Worm (Caenorhabditis elegans) whole organism, young adult: ENCODE results near the gene alr-1.
A peak's percentile ranks its signal among the peaks of the same experiment; 100 is the strongest.

Experiments used
- B0035.1 ChIP-seq: sonication (generic microtip); optimal IDR thresholded peaks from 2 replicates; lab custom pipeline; 2016; ENCODE audit warnings: missing genetic modification characterization, mild to moderate bottlenecking, missing compliant biosample characterization, missing genotype, missing genetic modification reagents
- B0336.3 ChIP-seq: fragments of 200-800 bp; sonication (Bioruptor generic); IDR thresholded peaks from 2 replicates; pipeline ENCODE4 v1.3.6; 2022; ENCODE audit warnings: missing genetic modification characterization, missing compliant biosample characterization
- D2030.7 ChIP-seq: fragments of 200-800 bp; sonication (Bioruptor generic); IDR thresholded peaks from 2 replicates; pipeline ENCODE4 v1.3.6; 2022; ENCODE audit warnings: missing genetic modification reagents, missing genetic modification characterization, missing compliant biosample characterization
- F10E7.11 ChIP-seq: sonication (generic microtip); optimal IDR thresholded peaks from 2 replicates; lab custom pipeline; 2017; ENCODE audit warnings: mild to moderate bottlenecking, missing genetic modification characterization, moderate library complexity, missing compliant biosample characterization
- F39B2.1 ChIP-seq: fragments of 200-800 bp; sonication (Bioruptor generic); IDR thresholded peaks from 2 replicates; pipeline ENCODE4 v1.3.6; 2022; ENCODE audit warnings: missing genetic modification reagents, missing genetic modification characterization, missing compliant biosample characterization
- F52B5.7 ChIP-seq: sonication (generic microtip); optimal IDR thresholded peaks from 2 replicates; lab custom pipeline; 2016; ENCODE audit warnings: mild to moderate bottlenecking, missing genetic modification characterization, missing compliant biosample characterization
- F57A8.1 ChIP-seq: fragments of 200-800 bp; sonication (Bioruptor generic); optimal IDR thresholded peaks from 2 replicates; lab custom pipeline; 2018; ENCODE audit warnings: mild to moderate bottlenecking, missing genetic modification characterization, moderate library complexity, missing compliant biosample characterization
- K11D2.4 ChIP-seq: fragments of 200-800 bp; sonication (Bioruptor generic); IDR thresholded peaks from 2 replicates; pipeline ENCODE4 v1.3.6; 2022; ENCODE audit warnings: missing genetic modification reagents, missing genetic modification characterization, missing compliant biosample characterization
- Y53F4B.3 ChIP-seq: fragments of 200-800 bp; sonication (Bioruptor generic); IDR thresholded peaks from 2 replicates; pipeline ENCODE4 v1.3.6; 2022; ENCODE audit warnings: missing genetic modification reagents, missing genetic modification characterization, missing compliant biosample characterization
- akir-1 ChIP-seq: fragments of 200-800 bp; sonication (Bioruptor generic); optimal IDR thresholded peaks from 2 replicates; lab custom pipeline; 2018; ENCODE audit warnings: mild to moderate bottlenecking, missing genetic modification characterization, moderate library complexity, missing compliant biosample characterization
- aptf-2 ChIP-seq: fragments of 200-800 bp; sonication (Bioruptor generic); conservative IDR thresholded peaks from 2 replicates; pipeline ENCODE4 v1.3.6; 2022; ENCODE audit warnings: missing genetic modification reagents, missing genetic modification characterization, missing compliant biosample characterization
- cebp-2 ChIP-seq: fragments of 200-800 bp; sonication (Bioruptor generic); IDR thresholded peaks from 2 replicates; pipeline ENCODE4 v1.3.6; 2022; ENCODE audit warnings: missing genetic modification characterization, missing compliant biosample characterization
- ceh-27 ChIP-seq: fragments of 200-800 bp; sonication (Bioruptor generic); optimal IDR thresholded peaks from 2 replicates; lab custom pipeline; 2018; ENCODE audit warnings: mild to moderate bottlenecking, missing genetic modification characterization, moderate library complexity, missing compliant biosample characterization
- ceh-58 ChIP-seq: fragments of 200-800 bp; sonication (Bioruptor generic); IDR thresholded peaks from 2 replicates; pipeline ENCODE4 v1.3.6; 2022; ENCODE audit warnings: missing genetic modification characterization, missing compliant biosample characterization
- dox-1 ChIP-seq: fragments of 200-800 bp; sonication (Bioruptor generic); IDR thresholded peaks from 2 replicates; pipeline ENCODE4 v1.3.6; 2022; ENCODE audit warnings: missing genetic modification reagents, missing genetic modification characterization, missing compliant biosample characterization
- dpff-1 ChIP-seq: sonication (generic microtip); optimal IDR thresholded peaks from 2 replicates; lab custom pipeline; 2017; ENCODE audit warnings: mild to moderate bottlenecking, missing genetic modification characterization, missing compliant biosample characterization
- gei-17 ChIP-seq: fragments of 200-800 bp; sonication (Bioruptor generic); optimal IDR thresholded peaks from 2 replicates; lab custom pipeline; 2018; ENCODE audit warnings: mild to moderate bottlenecking, missing genetic modification characterization, missing compliant biosample characterization
- hmg-1.2 ChIP-seq: fragments of 200-800 bp; sonication (Bioruptor generic); IDR thresholded peaks from 2 replicates; pipeline ENCODE4 v1.3.6; 2022; ENCODE audit warnings: missing genetic modification reagents, missing genetic modification characterization, missing compliant biosample characterization
- hrde-1 ChIP-seq: sonication (generic microtip); optimal IDR thresholded peaks from 2 replicates; lab custom pipeline; 2016; ENCODE audit warnings: missing genetic modification characterization, mild to moderate bottlenecking, missing compliant biosample characterization, moderate library complexity, missing genotype, missing genetic modification reagents, borderline replicate concordance
- lag-1 ChIP-seq: fragments of 200-800 bp; sonication (Bioruptor generic); IDR thresholded peaks from 2 replicates; pipeline ENCODE4 v1.3.6; 2022; ENCODE audit warnings: missing genetic modification reagents, missing genetic modification characterization, missing compliant biosample characterization
- lir-1 ChIP-seq: fragments of 200-800 bp; sonication (Bioruptor generic); conservative IDR thresholded peaks from 2 replicates; pipeline ENCODE4 v1.3.6; 2022; ENCODE audit warnings: missing genetic modification reagents, missing genetic modification characterization, missing compliant biosample characterization
- madf-8 ChIP-seq: fragments of 200-800 bp; sonication (Bioruptor generic); conservative IDR thresholded peaks from 2 replicates; pipeline ENCODE4 v1.3.6; 2022; ENCODE audit warnings: missing genetic modification reagents, missing genetic modification characterization, missing compliant biosample characterization
- nhr-27 ChIP-seq: fragments of 200-800 bp; sonication (Bioruptor generic); optimal IDR thresholded peaks from 2 replicates; lab custom pipeline; 2018; ENCODE audit warnings: mild to moderate bottlenecking, missing genetic modification characterization, moderate library complexity, missing compliant biosample characterization
- nhr-80 ChIP-seq: sonication (generic microtip); optimal IDR thresholded peaks from 2 replicates; lab custom pipeline; 2016; ENCODE audit warnings: missing genetic modification characterization, missing compliant biosample characterization
- pbrm-1 ChIP-seq: fragments of 200-800 bp; sonication (Bioruptor generic); IDR thresholded peaks from 2 replicates; pipeline ENCODE4 v1.3.6; 2022; ENCODE audit warnings: missing genetic modification reagents, missing genetic modification characterization, missing compliant biosample characterization
- rcor-1 ChIP-seq: fragments of 200-800 bp; sonication (Bioruptor generic); IDR thresholded peaks from 2 replicates; pipeline ENCODE4 v1.3.6; 2022; ENCODE audit warnings: missing genetic modification reagents, missing genetic modification characterization, missing compliant biosample characterization
- snpc-1.1 ChIP-seq: sonication (generic microtip); optimal IDR thresholded peaks from 2 replicates; lab custom pipeline; 2017; ENCODE audit warnings: missing genetic modification characterization, mild to moderate bottlenecking, missing compliant biosample characterization, antibody characterized with exemption, moderate library complexity, missing genotype, missing genetic modification reagents; ENCODE audit not compliant: insufficient read depth
- snpc-1.3 ChIP-seq: sonication (generic microtip); optimal IDR thresholded peaks from 2 replicates; lab custom pipeline; 2017; ENCODE audit warnings: missing genetic modification characterization, mild to moderate bottlenecking, missing compliant biosample characterization, antibody characterized with exemption, moderate library complexity, missing genotype, missing genetic modification reagents; ENCODE audit not compliant: insufficient read depth
- snpc-3.4 ChIP-seq: sonication (generic microtip); optimal IDR thresholded peaks from 2 replicates; lab custom pipeline; 2017; ENCODE audit warnings: missing genetic modification characterization, mild to moderate bottlenecking, missing compliant biosample characterization, antibody characterized with exemption, moderate library complexity, missing genotype, missing genetic modification reagents
- somi-1 ChIP-seq: fragments of 200-800 bp; sonication (Bioruptor generic); optimal IDR thresholded peaks from 2 replicates; lab custom pipeline; 2018; ENCODE audit warnings: mild to moderate bottlenecking, missing genetic modification characterization, missing compliant biosample characterization
- tbx-9 ChIP-seq: sonication (generic microtip); optimal IDR thresholded peaks from 2 replicates; lab custom pipeline; 2016; ENCODE audit warnings: borderline replicate concordance, missing genetic modification characterization, inconsistent platforms, missing compliant biosample characterization
- tlf-1 ChIP-seq: fragments of 200-800 bp; sonication (Bioruptor generic); optimal IDR thresholded peaks from 2 replicates; lab custom pipeline; 2018; ENCODE audit warnings: mild to moderate bottlenecking, missing genetic modification characterization, missing compliant biosample characterization
- unc-62 ChIP-seq: fragments of 150-350 bp; optimal IDR thresholded peaks from 2 replicates; lab custom pipeline; 2014; ENCODE audit warnings: missing biosample characterization, missing genetic modification reagents, missing genetic modification characterization
- xnd-1 ChIP-seq: sonication (generic microtip); optimal IDR thresholded peaks from 2 replicates; lab custom pipeline; 2016; ENCODE audit warnings: missing genotype, missing genetic modification reagents, missing genetic modification characterization, missing compliant biosample characterization
- zim-3 ChIP-seq: sonication (generic microtip); optimal IDR thresholded peaks from 2 replicates; lab custom pipeline; 2017; ENCODE audit warnings: mild to moderate bottlenecking, missing genetic modification characterization, moderate library complexity, missing compliant biosample characterization
- ztf-6 ChIP-seq: fragments of 200-800 bp; sonication (Bioruptor generic); IDR thresholded peaks from 2 replicates; pipeline ENCODE4 v1.3.6; 2022; ENCODE audit warnings: missing genetic modification reagents, missing genetic modification characterization, missing compliant biosample characterization

Gene alr-1

DNA sequence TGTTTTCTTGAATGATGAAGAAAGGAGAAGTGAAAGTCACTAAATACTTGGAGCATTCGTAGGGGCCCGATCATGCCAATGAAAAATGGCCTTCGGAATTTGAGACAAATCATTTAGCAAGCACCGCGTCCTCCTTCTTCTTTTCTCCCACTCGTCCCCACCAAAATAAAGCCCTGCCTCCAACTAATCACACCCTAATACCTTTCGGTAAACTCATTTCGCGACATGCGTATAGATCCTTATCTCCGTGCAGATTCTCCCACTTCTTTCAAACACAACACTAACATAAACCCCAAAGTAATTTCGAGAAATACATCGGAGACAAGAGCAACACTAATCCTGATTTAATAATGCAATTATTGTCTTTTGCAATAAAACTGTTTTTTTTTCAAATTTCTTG lies 12.2 kb upstream of the alr-1 start (continued):
- no peak for TF ChIP-seq snpc-1.1 (tag; lab: Kevin White, UChicago)
- TF ChIP-seq F57A8.1 (GFP tag; lab: Kevin White, UChicago), result no peak
- TF ChIP-seq hrde-1 (tag; lab: Kevin White, UChicago), result no peak
- no peak for TF ChIP-seq lag-1 (GFP tag; lab: Robert Waterston, UW)
- TF ChIP-seq ceh-58 (GFP tag; lab: Robert Waterston, UW), result no peak

DNA sequence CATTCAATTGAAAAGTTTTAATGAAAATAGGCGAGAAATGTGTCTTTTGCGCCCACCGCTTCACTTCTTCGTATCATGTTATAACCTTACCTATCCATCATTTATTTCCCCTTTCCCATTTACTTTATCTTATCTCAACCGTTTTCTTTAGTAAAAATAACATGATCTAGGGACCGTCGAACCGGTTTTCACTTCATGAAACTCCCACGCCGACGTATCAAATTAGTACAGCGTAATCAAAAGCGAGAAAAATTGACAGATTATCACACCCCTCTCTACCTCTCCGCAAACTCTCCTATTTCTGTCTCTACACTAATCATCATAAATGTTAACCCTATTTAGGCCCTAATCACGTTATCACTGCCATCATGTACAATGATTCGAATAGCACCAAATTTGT lies 11.6 kb upstream of the alr-1 start:
- TF ChIP-seq ceh-58 (GFP tag; lab: Robert Waterston, UW) (no peak), unc-62 (GFP tag; lab: Kevin White, UChicago) (no peak), snpc-1.3 (tag; lab: Kevin White, UChicago) (no peak), F10E7.11 (tag; lab: Kevin White, UChicago) (no peak), B0035.1 (tag; lab: Kevin White, UChicago) (no peak), dpff-1 (tag; lab: Kevin White, UChicago) (no peak), xnd-1 (tag; lab: Kevin White, UChicago) (no peak), D2030.7 (GFP tag; lab: Robert Waterston, UW) (no peak), aptf-2 (no peak), B0336.3 (GFP tag; lab: Robert Waterston, UW) (no peak), pbrm-1 (GFP tag; lab: Robert Waterston, UW) (no peak), gei-17 (GFP tag; lab: Kevin White, UChicago) (no peak), akir-1 (no peak)

DNA sequence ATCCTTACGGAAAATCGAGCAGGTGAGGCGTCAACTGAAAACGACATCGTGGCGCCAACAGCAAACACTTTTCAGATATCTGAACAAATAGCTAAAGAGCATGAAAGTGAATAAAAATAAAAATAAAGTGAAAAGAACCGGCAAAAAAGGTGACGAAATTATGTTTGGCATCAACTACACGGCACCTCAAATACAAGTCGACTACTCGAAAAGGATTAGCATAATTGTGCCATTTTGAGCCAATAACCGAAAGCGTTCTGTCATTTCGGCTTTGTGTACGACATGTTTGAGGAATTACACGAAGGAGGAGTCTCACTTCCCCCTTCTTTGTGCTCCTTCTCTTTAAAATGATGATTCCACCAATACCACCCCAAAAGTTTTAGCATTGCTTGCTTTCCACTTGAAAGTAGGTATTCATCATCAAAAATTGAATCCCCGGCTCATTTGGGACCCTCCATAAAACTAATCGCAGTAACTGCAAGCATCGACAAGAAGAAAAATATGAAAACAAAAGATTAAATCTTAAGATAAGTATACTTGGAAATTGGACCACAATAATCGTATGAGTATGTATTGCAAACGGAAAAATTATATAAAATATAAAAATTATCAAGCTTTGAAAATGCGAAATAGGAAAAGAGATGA lies 9.5 kb upstream of the alr-1 start:
- no peak for TF ChIP-seq F52B5.7 (tag; lab: Kevin White, UChicago)
- TF ChIP-seq nhr-27, result no peak
- TF ChIP-seq, all 124 proteins: peak for 0

DNA sequence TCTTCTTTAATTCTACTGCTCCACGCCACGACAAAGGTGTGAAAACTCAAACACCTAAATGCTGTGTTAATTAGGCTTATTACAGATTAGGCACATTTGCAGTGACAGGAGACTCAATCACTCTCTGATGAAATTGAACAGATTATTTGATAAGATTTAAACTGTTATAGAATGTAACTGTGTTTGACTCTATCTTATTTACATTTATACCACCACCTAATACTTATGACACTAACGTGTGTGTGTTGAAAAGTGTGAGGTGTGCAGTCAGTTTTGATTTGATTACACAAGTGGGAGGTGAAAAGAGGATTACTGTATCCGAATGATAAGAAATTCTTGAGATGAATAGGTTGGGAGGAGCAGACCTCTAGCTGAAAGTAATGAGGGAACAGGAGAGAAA lies 6.8 kb upstream of the alr-1 start:
- peak; percentile 27 for TF ChIP-seq nhr-80 (tag; lab: Kevin White, UChicago)
- TF ChIP-seq lir-1 (GFP tag; lab: Robert Waterston, UW), result no peak
- TF ChIP-seq madf-8 (GFP tag; lab: Robert Waterston, UW), result no peak
- TF ChIP-seq F39B2.1 (GFP tag; lab: Robert Waterston, UW), result no peak
- TF ChIP-seq dpff-1 (tag; lab: Kevin White, UChicago), result no peak
- TF ChIP-seq gei-17 (GFP tag; lab: Kevin White, UChicago), result no peak
- no peak for TF ChIP-seq zim-3 (tag; lab: Kevin White, UChicago)

DNA sequence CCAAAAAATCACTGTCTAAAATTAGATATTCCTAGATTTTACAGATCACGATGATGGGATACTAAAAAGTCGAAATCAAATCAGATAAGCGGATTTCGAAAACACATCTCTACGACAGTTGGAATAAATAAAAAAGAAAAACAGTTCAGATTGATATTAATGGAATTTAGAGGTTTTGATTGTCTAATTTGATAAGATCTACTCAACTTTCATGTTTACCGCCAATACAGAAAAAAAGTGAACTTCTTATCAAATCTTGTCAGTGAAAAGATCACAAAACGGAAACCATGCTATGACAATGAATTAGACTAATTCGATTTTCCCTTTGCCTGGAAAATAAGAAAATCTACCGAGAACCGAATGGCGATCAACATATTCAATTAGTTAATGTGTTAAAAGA lies 839 bp upstream of the alr-1 start:
- TF ChIP-seq Y53F4B.3 (GFP tag; lab: Robert Waterston, UW) (no peak), ztf-6 (no peak), tbx-9 (tag; lab: Kevin White, UChicago) (no peak), cebp-2 (no peak), rcor-1 (GFP tag; lab: Robert Waterston, UW) (no peak), dox-1 (GFP tag; lab: Robert Waterston, UW) (no peak), snpc-3.4 (tag; lab: Kevin White, UChicago) (no peak), hmg-1.2 (GFP tag; lab: Robert Waterston, UW) (no peak), akir-1 (no peak), ceh-27 (GFP tag; lab: Kevin White, UChicago) (no peak), K11D2.4 (GFP tag; lab: Robert Waterston, UW) (no peak), tlf-1 (GFP tag; lab: Kevin White, UChicago) (no peak), somi-1 (GFP tag; lab: Kevin White, UChicago) (no peak)
